Worm (Caenorhabditis elegans) whole organism, early embryonic: Measurements from ENCODE around the gene B0281.3.

ENCODE experiments used
- B0310.2 ChIP-seq: sonication (generic microtip); optimal IDR thresholded peaks from 2 replicates; lab custom pipeline; 2016; ENCODE audit warnings: mild to moderate bottlenecking, missing genetic modification characterization, missing compliant biosample characterization
- F13C5.2 ChIP-seq: sonication (generic microtip); optimal IDR thresholded peaks from 2 replicates; lab custom pipeline; 2017; ENCODE audit warnings: mild to moderate bottlenecking, missing genetic modification characterization, inconsistent platforms, missing compliant biosample characterization
- aly-1 ChIP-seq: sonication (generic microtip); optimal IDR thresholded peaks from 2 replicates; lab custom pipeline; 2016; ENCODE audit warnings: missing genetic modification characterization, missing compliant biosample characterization
- ama-1 ChIP-seq: fragments of 150-350 bp; optimal IDR thresholded peaks from 2 replicates; lab custom pipeline; 2014
- ceh-13 ChIP-seq: fragments of 200-800 bp; sonication (Bioruptor generic); optimal IDR thresholded peaks from 2 replicates; lab custom pipeline; 2018; ENCODE audit warnings: mild to moderate bottlenecking, missing genetic modification characterization, missing compliant biosample characterization
- ceh-36 ChIP-seq: sonication (generic microtip); optimal IDR thresholded peaks from 2 replicates; lab custom pipeline; 2016; ENCODE audit warnings: missing genetic modification characterization, inconsistent platforms, missing compliant biosample characterization
- ets-7 ChIP-seq: sonication (generic microtip); optimal IDR thresholded peaks from 2 replicates; lab custom pipeline; 2016; ENCODE audit warnings: missing genotype, missing genetic modification characterization, missing compliant biosample characterization
- flt-1 ChIP-seq: fragments of 200-800 bp; sonication (Bioruptor generic); IDR thresholded peaks from 2 replicates; pipeline ENCODE4 v1.3.6; 2022; ENCODE audit warnings: missing genetic modification characterization, missing compliant biosample characterization
- hmbx-1 ChIP-seq: sonication (generic microtip); optimal IDR thresholded peaks from 2 replicates; lab custom pipeline; 2016; ENCODE audit warnings: mild to moderate bottlenecking, missing genetic modification characterization, missing compliant biosample characterization
- hmg-4 ChIP-seq: fragments of 200-800 bp; sonication (Bioruptor generic); optimal IDR thresholded peaks from 2 replicates; lab custom pipeline; 2018; ENCODE audit warnings: mild to moderate bottlenecking, missing genetic modification characterization, missing compliant biosample characterization
- hnd-1 ChIP-seq: sonication (generic microtip); optimal IDR thresholded peaks from 2 replicates; lab custom pipeline; 2016; ENCODE audit warnings: missing genetic modification characterization, missing compliant biosample characterization
- pes-1 ChIP-seq: fragments of 200-800 bp; sonication (Bioruptor generic); IDR thresholded peaks from 2 replicates; pipeline ENCODE4 v1.3.6; 2022; ENCODE audit warnings: missing genetic modification reagents, missing genetic modification characterization, missing compliant biosample characterization
- scrt-1 ChIP-seq: fragments of 200-800 bp; sonication (Bioruptor generic); IDR thresholded peaks from 2 replicates; pipeline ENCODE4 v1.3.6; 2022; ENCODE audit warnings: missing genetic modification characterization, missing compliant biosample characterization
- sea-1 ChIP-seq: fragments of 200-800 bp; sonication (Bioruptor generic); conservative IDR thresholded peaks from 2 replicates; pipeline ENCODE4 v1.3.6; 2022; ENCODE audit warnings: missing genetic modification characterization, missing compliant biosample characterization
- tbx-11 ChIP-seq: fragments of 200-800 bp; sonication (Bioruptor generic); IDR thresholded peaks from 2 replicates; pipeline ENCODE4 v1.3.6; 2022; ENCODE audit warnings: missing genetic modification characterization, missing compliant biosample characterization
- tbx-37 ChIP-seq: fragments of 200-800 bp; sonication (Bioruptor generic); conservative IDR thresholded peaks from 2 replicates; pipeline ENCODE4 v1.3.6; 2022; ENCODE audit warnings: missing genetic modification reagents, missing genetic modification characterization, missing compliant biosample characterization
- tra-4 ChIP-seq: sonication (generic microtip); optimal IDR thresholded peaks from 2 replicates; lab custom pipeline; 2017; ENCODE audit warnings: missing genetic modification characterization, missing compliant biosample characterization

B0281.3 gene

DNA sequence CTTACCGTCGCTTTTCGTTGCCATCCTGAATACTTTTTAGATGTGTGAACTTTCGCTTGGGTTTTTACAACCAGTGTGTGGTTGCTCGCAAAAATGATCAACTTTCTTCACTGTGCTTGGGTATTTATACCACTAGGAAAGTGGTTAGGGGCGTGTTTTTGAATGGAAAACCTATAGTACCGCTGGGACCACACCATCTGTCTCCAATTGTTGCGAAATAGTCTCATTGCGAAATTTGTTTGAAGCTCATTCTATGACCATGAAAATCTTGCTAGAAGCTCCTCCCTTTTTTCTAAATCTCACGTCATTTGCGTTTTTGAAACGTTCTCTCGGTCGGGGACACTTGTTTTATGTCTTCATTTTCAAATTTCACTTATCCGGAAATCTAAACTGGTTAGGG lies 18.0 kb upstream of the B0281.3 start, which contains the start of the genes K09F6.10 and K09F6.13:
Gene K09F6.10 (minus strand): TSS at position 86 of the 400 bp plus-strand sequence.
Gene K09F6.13 (plus strand): TSS at position 317 of the 400 bp plus-strand sequence.
- TF ChIP-seq hmbx-1: no peak
- TF ChIP-seq tbx-37 (GFP tag; lab: Robert Waterston, UW): no peak
- TF ChIP-seq sea-1 (GFP tag; lab: Robert Waterston, UW): no peak
- no peak for TF ChIP-seq hnd-1 (tag; lab: Kevin White, UChicago)
- TF ChIP-seq tra-4 (tag; lab: Kevin White, UChicago): no peak
- TF ChIP-seq ama-1 (lab: Kevin White, UChicago): no peak
- no peak for TF ChIP-seq hmg-4 (GFP tag; lab: Kevin White, UChicago)
- TF ChIP-seq F13C5.2 (tag; lab: Kevin White, UChicago): no peak
- TF ChIP-seq flt-1 (GFP tag; lab: Robert Waterston, UW): no peak
- TF ChIP-seq ceh-13 (GFP tag; lab: Kevin White, UChicago): no peak
- no peak for TF ChIP-seq ceh-36

- TF ChIP-seq aly-1 (tag; lab: Kevin White, UChicago): no peak
- TF ChIP-seq tbx-37 (GFP tag; lab: Robert Waterston, UW): no peak
- no peak for TF ChIP-seq sea-1 (GFP tag; lab: Robert Waterston, UW)
- no peak for TF ChIP-seq ceh-36
- TF ChIP-seq tbx-11: no peak
- TF ChIP-seq ceh-13 (GFP tag; lab: Kevin White, UChicago): no peak
- TF ChIP-seq ets-7: no peak
Measured at ce11 chrII:2289441-2289840, 17.4 kb upstream of the B0281.3 start.

- TF ChIP-seq hmg-4 (GFP tag; lab: Kevin White, UChicago): no peak
- TF ChIP-seq ceh-36: no peak
- TF ChIP-seq F13C5.2 (tag; lab: Kevin White, UChicago): no peak
- TF ChIP-seq ets-7: no peak
- no peak for TF ChIP-seq scrt-1 (GFP tag; lab: Robert Waterston, UW)
Measured at ce11 chrII:2292027-2292426, 14.8 kb upstream of the B0281.3 start, which contains the start of gene K09F6.7. K09F6.7 (minus strand) TSS chrII:2292127.

- no peak for TF ChIP-seq sea-1 (GFP tag; lab: Robert Waterston, UW)
- TF ChIP-seq pes-1 (GFP tag; lab: Robert Waterston, UW): no peak
- no peak for TF ChIP-seq tra-4 (tag; lab: Kevin White, UChicago)
- TF ChIP-seq aly-1 (tag; lab: Kevin White, UChicago): no peak
- TF ChIP-seq ama-1 (lab: Kevin White, UChicago): no peak
- TF ChIP-seq ceh-13 (GFP tag; lab: Kevin White, UChicago): no peak
- TF ChIP-seq hmbx-1: no peak
- TF ChIP-seq scrt-1 (GFP tag; lab: Robert Waterston, UW): no peak
- no peak for TF ChIP-seq ets-7
- TF ChIP-seq flt-1 (GFP tag; lab: Robert Waterston, UW): no peak
- TF ChIP-seq F13C5.2 (tag; lab: Kevin White, UChicago): no peak
- TF ChIP-seq hnd-1 (tag; lab: Kevin White, UChicago): no peak
- TF ChIP-seq tbx-11: no peak
- TF ChIP-seq B0310.2 (tag; lab: Kevin White, UChicago): no peak
- TF ChIP-seq hmg-4 (GFP tag; lab: Kevin White, UChicago): no peak
- TF ChIP-seq tbx-37 (GFP tag; lab: Robert Waterston, UW): no peak
- no peak for TF ChIP-seq ceh-36
Measured at ce11 chrII:2292549-2292948, 14.3 kb upstream of the B0281.3 start.

DNA sequence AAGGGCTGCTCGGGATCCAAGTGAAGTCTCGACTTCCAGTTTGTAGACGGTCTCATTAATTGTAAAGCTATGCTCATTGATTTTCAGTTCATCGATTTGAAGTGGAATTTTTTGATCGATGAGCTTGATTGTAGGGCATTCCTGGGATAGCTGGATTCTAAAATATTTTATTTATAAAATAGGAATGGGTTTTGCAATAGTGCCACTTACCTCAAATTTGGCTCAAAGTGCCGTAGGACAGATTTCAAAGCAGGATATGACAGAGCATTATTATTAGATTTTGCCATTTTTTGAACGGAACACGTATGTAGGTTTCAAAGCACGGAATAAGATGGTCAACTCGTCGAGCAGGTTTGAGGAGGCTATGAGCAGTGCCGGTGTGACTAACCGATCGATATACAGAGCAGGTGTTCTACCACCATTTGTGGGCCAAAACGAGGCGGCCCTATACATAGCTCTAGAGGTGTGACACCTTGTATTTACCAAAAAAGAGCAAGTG lies 11.0 kb upstream of the B0281.3 start, which contains the start of gene fbxc-25:
Gene fbxc-25 (minus strand): TSS at position 449 of the 499 bp plus-strand sequence.
- TF ChIP-seq scrt-1 (GFP tag; lab: Robert Waterston, UW): no peak
- no peak for TF ChIP-seq B0310.2 (tag; lab: Kevin White, UChicago)
- no peak for TF ChIP-seq aly-1 (tag; lab: Kevin White, UChicago)
- TF ChIP-seq ceh-13 (GFP tag; lab: Kevin White, UChicago): no peak

DNA sequence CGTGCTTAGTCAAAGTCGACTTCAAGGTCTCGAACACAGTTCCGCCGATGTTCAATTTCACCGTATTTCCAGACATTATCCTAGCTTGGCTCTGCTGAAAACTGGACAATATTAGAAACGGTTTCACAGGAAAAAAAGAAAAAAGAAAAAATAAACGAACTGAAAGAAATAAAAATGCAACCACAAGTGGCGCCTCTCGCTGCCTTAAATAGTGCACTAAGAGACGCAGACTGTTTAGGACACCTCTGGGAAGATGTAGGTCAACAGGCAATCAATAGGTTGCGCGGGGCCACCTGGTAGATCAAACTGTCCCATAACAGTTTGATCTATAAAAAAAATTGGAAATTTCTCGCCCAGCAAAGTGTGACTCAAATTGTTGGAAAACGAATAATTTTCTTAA lies 8.1 kb upstream of the B0281.3 start, which contains the start of gene B0281.4:
Gene B0281.4 (minus strand): TSS at position 101 of the 400 bp plus-strand sequence.
- no peak for TF ChIP-seq hmg-4 (GFP tag; lab: Kevin White, UChicago)
- TF ChIP-seq hnd-1 (tag; lab: Kevin White, UChicago): no peak
- TF ChIP-seq ceh-36: no peak
- no peak for TF ChIP-seq ama-1 (lab: Kevin White, UChicago)
- TF ChIP-seq scrt-1 (GFP tag; lab: Robert Waterston, UW): no peak
- TF ChIP-seq pes-1 (GFP tag; lab: Robert Waterston, UW): no peak
- TF ChIP-seq tbx-11: no peak
- no peak for TF ChIP-seq ceh-13 (GFP tag; lab: Kevin White, UChicago)

- TF ChIP-seq sea-1 (GFP tag; lab: Robert Waterston, UW) (no peak), ets-7 (no peak), flt-1 (GFP tag; lab: Robert Waterston, UW) (no peak), ceh-13 (GFP tag; lab: Kevin White, UChicago) (no peak), pes-1 (GFP tag; lab: Robert Waterston, UW) (no peak)
Measured at ce11 chrII:2300861-2301260, 6.0 kb upstream of the B0281.3 start, which contains the start of gene B0281.5. B0281.5 (minus strand) TSS chrII:2300961.

DNA sequence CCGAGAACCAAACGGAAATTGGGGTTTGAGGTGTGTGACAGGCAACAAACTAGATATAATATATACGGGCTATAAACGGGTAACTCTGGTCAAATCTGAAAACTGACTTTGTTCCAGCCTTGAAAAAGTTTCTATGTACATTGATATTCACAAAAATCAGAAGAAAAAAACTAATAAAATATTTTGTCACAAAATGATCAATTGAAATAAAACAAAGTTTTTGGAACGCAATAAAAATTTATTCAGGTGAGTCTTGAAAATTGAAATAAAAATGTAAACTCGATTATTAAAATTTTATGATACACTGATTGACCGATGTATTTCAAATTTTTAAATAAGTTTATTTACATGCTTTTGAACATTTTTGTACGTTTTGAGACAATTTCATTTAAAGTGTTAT lies 4.5 kb upstream of the B0281.3 start, which contains the start of gene B0281.6:
Gene B0281.6 (minus strand): TSS at position 101 of the 400 bp plus-strand sequence.
- no peak for TF ChIP-seq sea-1 (GFP tag; lab: Robert Waterston, UW)
